Worm (Caenorhabditis elegans) whole organism, mixed stage, embryonic: ENCODE measurements around the gene T05D4.2.

ENCODE experiments used
- ceh-83 ChIP-seq: fragments of 200-800 bp; sonication (Bioruptor generic); optimal IDR thresholded peaks from 2 replicates; lab custom pipeline; 2018; ENCODE audit warnings: mild to moderate bottlenecking, missing genetic modification characterization, missing compliant biosample characterization
- ces-1 ChIP-seq: fragments of 150-350 bp; optimal IDR thresholded peaks from 2 replicates; lab custom pipeline; 2014; ENCODE audit warnings: missing biosample characterization, missing genetic modification reagents, missing genetic modification characterization
- lsy-2 ChIP-seq: fragments of 150-350 bp; optimal IDR thresholded peaks from 2 replicates; lab custom pipeline; 2014; ENCODE audit warnings: missing biosample characterization, missing genetic modification characterization
- mab-5 ChIP-seq: fragments of 150-350 bp; optimal IDR thresholded peaks from 2 replicates; lab custom pipeline; 2014; ENCODE audit warnings: missing biosample characterization, missing genetic modification characterization
- mls-2 ChIP-seq: sonication (generic microtip); optimal IDR thresholded peaks from 2 replicates; lab custom pipeline; 2016; ENCODE audit warnings: mild to moderate bottlenecking, missing genetic modification characterization, moderate library complexity, missing compliant biosample characterization
- nhr-2 ChIP-seq: fragments of 150-350 bp; optimal IDR thresholded peaks from 2 replicates; lab custom pipeline; 2014; ENCODE audit warnings: missing biosample characterization, missing genetic modification characterization
- pha-4 ChIP-seq: fragments of 150-350 bp; optimal IDR thresholded peaks from 2 replicates; lab custom pipeline; 2018; ENCODE audit warnings: missing biosample characterization, missing genetic modification reagents, missing genetic modification characterization
- ztf-11 ChIP-seq: fragments of 150-350 bp; optimal IDR thresholded peaks from 2 replicates; lab custom pipeline; 2014; ENCODE audit warnings: missing biosample characterization, missing genetic modification characterization

DNA sequence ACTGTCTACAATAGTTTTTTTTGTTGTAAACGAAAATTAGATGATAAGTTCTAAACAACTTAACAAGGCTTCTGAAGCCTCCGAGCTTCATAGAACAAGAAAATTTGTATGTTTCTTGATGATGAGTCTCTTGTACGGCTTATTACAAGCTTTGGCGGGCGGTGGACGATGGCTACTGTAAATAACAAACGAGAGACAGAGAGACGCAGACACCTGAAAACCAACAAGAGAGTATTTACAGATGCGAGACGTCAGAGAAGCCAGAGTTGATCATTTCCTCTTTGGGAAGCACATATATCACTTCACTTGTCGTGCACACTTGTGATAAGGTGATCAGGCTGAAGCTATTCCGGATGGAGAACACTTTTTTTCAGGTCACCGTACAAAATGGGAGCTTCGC lies 32.0 kb downstream of the T05D4.2 start:
- TF ChIP-seq lsy-2 (tag; lab: Kevin White, UChicago) (no peak), pha-4 (peak; percentile 91), ztf-11 (no peak), ceh-83 (GFP tag; lab: Kevin White, UChicago) (no peak), mab-5 (tag; lab: Kevin White, UChicago) (no peak), ces-1 (no peak), nhr-2 (no peak), mls-2 (no peak)
